Worm (Caenorhabditis elegans) whole organism, L1 larva: ENCODE results near the gene oac-14.

Source experiments
- C16A3.4 ChIP-seq: fragments of 150-350 bp; optimal IDR thresholded peaks from 2 replicates; lab custom pipeline; 2014; ENCODE audit warnings: missing biosample characterization, missing genetic modification characterization
- C34B4.2 ChIP-seq: sonication (generic microtip); optimal IDR thresholded peaks from 2 replicates; lab custom pipeline; 2017; ENCODE audit warnings: mild to moderate bottlenecking, missing genetic modification characterization, missing compliant biosample characterization
- F16B12.6 ChIP-seq: fragments of 150-350 bp; optimal IDR thresholded peaks from 2 replicates; lab custom pipeline; 2014; ENCODE audit warnings: missing biosample characterization, missing genetic modification characterization
- ceh-8 ChIP-seq: fragments of 200-800 bp; sonication (Bioruptor generic); optimal IDR thresholded peaks from 2 replicates; lab custom pipeline; 2018; ENCODE audit warnings: mild to moderate bottlenecking, missing genetic modification characterization, moderate library complexity, missing compliant biosample characterization
- ceh-82 ChIP-seq, 3 experiments: fragments of 150-350 bp in 1 of 3; sonication (generic microtip) in 2 of 3; optimal IDR thresholded peaks; 2 replicates each; lab custom pipeline; 2014 to 2017; ENCODE audit warnings: missing biosample characterization in 3 of 3, missing genetic modification characterization in 3 of 3
- ceh-88 ChIP-seq: fragments of 200-800 bp; sonication (Bioruptor generic); IDR thresholded peaks from 2 replicates; pipeline ENCODE4 v1.3.6; 2022; ENCODE audit warnings: missing genetic modification characterization, missing compliant biosample characterization
- ces-1 ChIP-seq: fragments of 150-350 bp; optimal IDR thresholded peaks from 2 replicates; lab custom pipeline; 2014; ENCODE audit warnings: missing biosample characterization, missing genetic modification reagents, missing genetic modification characterization
- dpl-1 ChIP-seq, 3 experiments: fragments of 150-350 bp in 2 of 3; sonication (generic microtip) in 1 of 3; optimal IDR thresholded peaks; 2 replicates each; lab custom pipeline; 2014 to 2017; ENCODE audit warnings: missing biosample characterization in 3 of 3, missing genetic modification characterization in 3 of 3, missing genetic modification reagents in 3 of 3
- dsc-1 ChIP-seq: sonication (generic microtip); optimal IDR thresholded peaks from 2 replicates; lab custom pipeline; 2016; ENCODE audit warnings: mild to moderate bottlenecking, missing genetic modification characterization, missing compliant biosample characterization
- efl-3 ChIP-seq: fragments of 200-800 bp; sonication (Bioruptor generic); optimal IDR thresholded peaks from 2 replicates; lab custom pipeline; 2018; ENCODE audit warnings: mild to moderate bottlenecking, missing genetic modification characterization, missing compliant biosample characterization
- egl-13 ChIP-seq: sonication (generic microtip); optimal IDR thresholded peaks from 2 replicates; lab custom pipeline; 2016; ENCODE audit warnings: missing genotype, missing genetic modification reagents, missing genetic modification characterization, missing compliant biosample characterization
- elt-2 ChIP-seq: sonication (generic microtip); optimal IDR thresholded peaks from 2 replicates; lab custom pipeline; 2016; ENCODE audit warnings: missing genetic modification characterization, mild to moderate bottlenecking, inconsistent platforms, missing compliant biosample characterization, missing genetic modification reagents
- fkh-10 ChIP-seq: sonication (generic microtip); optimal IDR thresholded peaks from 2 replicates; lab custom pipeline; 2017; ENCODE audit warnings: missing biosample characterization, missing genetic modification reagents, missing genetic modification characterization
- fkh-8 ChIP-seq: sonication (generic microtip); optimal IDR thresholded peaks from 2 replicates; lab custom pipeline; 2016; ENCODE audit warnings: mild to moderate bottlenecking, missing genetic modification characterization, missing compliant biosample characterization
- fos-1 ChIP-seq: fragments of 150-350 bp; optimal IDR thresholded peaks from 2 replicates; lab custom pipeline; 2014; ENCODE audit warnings: missing biosample characterization, missing genetic modification characterization
- grh-1 ChIP-seq: fragments of 200-800 bp; sonication (Bioruptor generic); IDR thresholded peaks from 2 replicates; pipeline ENCODE4 v1.3.6; 2022; ENCODE audit warnings: missing genetic modification reagents, missing genetic modification characterization, missing compliant biosample characterization
- hlh-17 ChIP-seq: fragments of 200-800 bp; sonication (Bioruptor generic); optimal IDR thresholded peaks from 2 replicates; lab custom pipeline; 2018; ENCODE audit warnings: missing genetic modification characterization, mild to moderate bottlenecking, missing compliant biosample characterization, moderate library complexity, borderline replicate concordance
- irx-1 ChIP-seq: sonication (generic microtip); optimal IDR thresholded peaks from 2 replicates; lab custom pipeline; 2016; ENCODE audit warnings: missing genetic modification characterization, missing compliant biosample characterization
- isw-1 ChIP-seq: fragments of 200-800 bp; sonication (Bioruptor generic); IDR thresholded peaks from 2 replicates; pipeline ENCODE4 v1.3.6; 2022; ENCODE audit warnings: missing genetic modification characterization, missing compliant biosample characterization
- jun-1 ChIP-seq: fragments of 150-350 bp; optimal IDR thresholded peaks from 2 replicates; lab custom pipeline; 2014; ENCODE audit warnings: missing biosample characterization, missing genetic modification reagents, missing genetic modification characterization
- lin-13 ChIP-seq: fragments of 150-350 bp; optimal IDR thresholded peaks from 2 replicates; lab custom pipeline; 2014; ENCODE audit warnings: missing biosample characterization, missing genetic modification reagents, missing genetic modification characterization
- lin-15B ChIP-seq: fragments of 150-350 bp; sonication (generic microtip); optimal IDR thresholded peaks from 3 replicates; lab custom pipeline; 2014; ENCODE audit warnings: missing biosample characterization, missing genetic modification characterization
- lin-35 ChIP-seq, 2 experiments: fragments of 150-350 bp; optimal IDR thresholded peaks; 2 replicates each; lab custom pipeline; 2014; ENCODE audit warnings: missing biosample characterization in 2 of 2, missing genetic modification characterization in 2 of 2, missing genetic modification reagents in 2 of 2
- lin-39 ChIP-seq: fragments of 150-350 bp; optimal IDR thresholded peaks from 2 replicates; lab custom pipeline; 2014; ENCODE audit warnings: missing biosample characterization, missing genetic modification reagents, missing genetic modification characterization
- lir-3 ChIP-seq: sonication (generic microtip); optimal IDR thresholded peaks from 2 replicates; lab custom pipeline; 2016; ENCODE audit warnings: mild to moderate bottlenecking, missing genetic modification characterization, moderate library complexity, missing compliant biosample characterization; ENCODE audit not compliant: poor library complexity
- lsy-2 ChIP-seq, 2 experiments: fragments of 150-350 bp; optimal IDR thresholded peaks; 2 replicates each; lab custom pipeline; 2014; ENCODE audit warnings: missing biosample characterization in 2 of 2, missing genetic modification characterization in 2 of 2
- mdl-1 ChIP-seq, 2 experiments: fragments of 150-350 bp; optimal IDR thresholded peaks; 2 replicates each; lab custom pipeline; 2014 to 2017; ENCODE audit warnings: missing biosample characterization in 2 of 2, missing genetic modification characterization in 2 of 2, inconsistent platforms in 1 of 2
- mef-2 ChIP-seq: fragments of 150-350 bp; optimal IDR thresholded peaks from 2 replicates; lab custom pipeline; 2014; ENCODE audit warnings: missing biosample characterization, missing genetic modification characterization
- nhr-11 ChIP-seq: fragments of 150-350 bp; optimal IDR thresholded peaks from 2 replicates; lab custom pipeline; 2014; ENCODE audit warnings: missing biosample characterization, missing genetic modification characterization
- nhr-20 ChIP-seq: sonication (generic microtip); optimal IDR thresholded peaks from 2 replicates; lab custom pipeline; 2016; ENCODE audit warnings: mild to moderate bottlenecking, missing genetic modification characterization, missing compliant biosample characterization
- nhr-237 ChIP-seq: fragments of 150-350 bp; optimal IDR thresholded peaks from 2 replicates; lab custom pipeline; 2014; ENCODE audit warnings: missing biosample characterization, missing genetic modification characterization
- nhr-47 ChIP-seq: sonication (generic microtip); optimal IDR thresholded peaks from 2 replicates; lab custom pipeline; 2016; ENCODE audit warnings: mild to moderate bottlenecking, missing genetic modification characterization, moderate library complexity, missing compliant biosample characterization
- nhr-71 ChIP-seq: sonication (generic microtip); optimal IDR thresholded peaks from 2 replicates; lab custom pipeline; 2016; ENCODE audit warnings: mild to moderate bottlenecking, missing genetic modification characterization, moderate library complexity, missing compliant biosample characterization
- nhr-76 ChIP-seq: sonication (generic microtip); optimal IDR thresholded peaks from 2 replicates; lab custom pipeline; 2017; ENCODE audit warnings: missing biosample characterization, missing genetic modification characterization
- nhr-77 ChIP-seq: fragments of 150-350 bp; optimal IDR thresholded peaks from 2 replicates; lab custom pipeline; 2014; ENCODE audit warnings: missing biosample characterization, missing genetic modification characterization
- nhr-84 ChIP-seq: sonication (generic microtip); optimal IDR thresholded peaks from 2 replicates; lab custom pipeline; 2017; ENCODE audit warnings: missing biosample characterization, missing genetic modification characterization
- nhr-85 ChIP-seq: sonication (generic microtip); peaks from one replicate; lab custom pipeline; 2016; ENCODE audit warnings: missing genetic modification characterization, inconsistent platforms, missing compliant biosample characterization
- pag-3 ChIP-seq: sonication (generic microtip); optimal IDR thresholded peaks from 2 replicates; lab custom pipeline; 2017; ENCODE audit warnings: missing genetic modification characterization, mild to moderate bottlenecking, missing compliant biosample characterization, antibody characterized with exemption, borderline replicate concordance; ENCODE audit not compliant: insufficient read depth
- pax-3 ChIP-seq: fragments of 200-800 bp; sonication (Bioruptor generic); optimal IDR thresholded peaks from 2 replicates; lab custom pipeline; 2018; ENCODE audit warnings: mild to moderate bottlenecking, missing genetic modification characterization, moderate library complexity, missing compliant biosample characterization
- rnt-1 ChIP-seq: sonication (generic microtip); optimal IDR thresholded peaks from 2 replicates; lab custom pipeline; 2016; ENCODE audit warnings: mild to moderate bottlenecking, missing genetic modification characterization, moderate library complexity, missing compliant biosample characterization
- snpc-4 ChIP-seq: fragments of 150-350 bp; optimal IDR thresholded peaks from 2 replicates; lab custom pipeline; 2014; ENCODE audit warnings: missing biosample characterization, missing genetic modification characterization
- snu-23 ChIP-seq: sonication (generic microtip); optimal IDR thresholded peaks from 2 replicates; lab custom pipeline; 2016; ENCODE audit warnings: missing genetic modification characterization, missing compliant biosample characterization
- sox-4 ChIP-seq: sonication (generic microtip); optimal IDR thresholded peaks from 2 replicates; lab custom pipeline; 2016; ENCODE audit warnings: missing genetic modification characterization, missing compliant biosample characterization
- sptf-1 ChIP-seq: fragments of 150-350 bp; optimal IDR thresholded peaks from 2 replicates; lab custom pipeline; 2014; ENCODE audit warnings: missing biosample characterization, missing genetic modification characterization
- swsn-7 ChIP-seq: sonication (generic microtip); optimal IDR thresholded peaks from 2 replicates; lab custom pipeline; 2016; ENCODE audit warnings: missing genetic modification characterization, missing compliant biosample characterization
- tbx-2 ChIP-seq: sonication (generic microtip); optimal IDR thresholded peaks from 2 replicates; lab custom pipeline; 2016; ENCODE audit warnings: missing genetic modification characterization, missing compliant biosample characterization
- tlp-1 ChIP-seq: fragments of 150-350 bp; optimal IDR thresholded peaks from 2 replicates; lab custom pipeline; 2014; ENCODE audit warnings: missing biosample characterization, missing genetic modification characterization
- unc-30 ChIP-seq: sonication (generic microtip); optimal IDR thresholded peaks from 2 replicates; lab custom pipeline; 2017; ENCODE audit warnings: missing biosample characterization, missing genetic modification characterization
- unc-62 ChIP-seq: fragments of 150-350 bp; optimal IDR thresholded peaks from 2 replicates; lab custom pipeline; 2014; ENCODE audit warnings: missing biosample characterization, missing genetic modification reagents, missing genetic modification characterization
- vab-15 ChIP-seq: sonication (generic microtip); optimal IDR thresholded peaks from 2 replicates; lab custom pipeline; 2017; ENCODE audit warnings: missing genotype, mild to moderate bottlenecking, missing genetic modification characterization, missing compliant biosample characterization
- xbp-1 ChIP-seq: sonication (generic microtip); optimal IDR thresholded peaks from 2 replicates; lab custom pipeline; 2016; ENCODE audit warnings: missing genetic modification characterization, missing compliant biosample characterization
- zag-1 ChIP-seq: fragments of 150-350 bp; optimal IDR thresholded peaks from 2 replicates; lab custom pipeline; 2014; ENCODE audit warnings: missing biosample characterization, missing genetic modification characterization
- zip-4 ChIP-seq: fragments of 200-800 bp; sonication (Bioruptor generic); optimal IDR thresholded peaks from 2 replicates; lab custom pipeline; 2018; ENCODE audit warnings: mild to moderate bottlenecking, missing genetic modification characterization, moderate library complexity, missing compliant biosample characterization

Gene oac-14

ce11 chrX:10145011-10145410 is 3.2 kb upstream of the oac-14 start (continued):
- TF ChIP-seq rnt-1 (peak; percentile 51), ceh-82 (tag; optimal IDR thresholded peaks at IDR 0.05; lab: Kevin White, UChicago) (peak in 2 of 3 experiments; percentile 22 to 35), C16A3.4 (peak; percentile 38), lir-3 (tag; lab: Kevin White, UChicago) (peak; percentile 49), nhr-71 (tag; lab: Kevin White, UChicago) (peak; percentile 78), unc-62 (no peak), tbx-2 (tag; lab: Kevin White, UChicago) (peak; percentile 57), grh-1 (GFP tag; lab: Robert Waterston, UW) (no peak), fos-1 (tag; lab: Kevin White, UChicago) (peak; percentile 31), jun-1 (tag; lab: Kevin White, UChicago) (peak; percentile 29), lsy-2 (tag; optimal IDR thresholded peaks at IDR 0.05; lab: Kevin White, UChicago) (peak; percentile 32 to 53), dpl-1 (GFP tag; optimal IDR thresholded peaks at IDR 0.05; lab: Kevin White, UChicago) (no peak), nhr-20 (tag; lab: Kevin White, UChicago) (peak; percentile 72), egl-13 (tag; lab: Kevin White, UChicago) (peak; percentile 59), fkh-10 (GFP tag; lab: Kevin White, UChicago) (peak; percentile 11), efl-3 (GFP tag; lab: Kevin White, UChicago) (peak; percentile 25), ceh-88 (peak; percentile 21; the same call in 1 of the 2 replicates), nhr-85 (tag; lab: Kevin White, UChicago) (peak; percentile 72), nhr-47 (tag; lab: Kevin White, UChicago) (peak; percentile 81), nhr-11 (tag; lab: Kevin White, UChicago) (no peak), nhr-77 (tag; lab: Kevin White, UChicago) (peak; percentile 34), nhr-76 (tag; lab: Kevin White, UChicago) (no peak), unc-30 (tag; lab: Kevin White, UChicago) (no peak), snpc-4 (tag; lab: Kevin White, UChicago) (no peak), lin-35 (GFP tag; optimal IDR thresholded peaks at IDR 0.05; lab: Kevin White, UChicago) (peak; percentile 14 to 62), vab-15 (tag; lab: Kevin White, UChicago) (no peak), pax-3 (tag; lab: Kevin White, UChicago) (peak; percentile 1), irx-1 (peak; percentile 47), C34B4.2 (tag; lab: Kevin White, UChicago) (no peak), ceh-8 (GFP tag; lab: Kevin White, UChicago) (peak; percentile 6), sptf-1 (tag; lab: Kevin White, UChicago) (no peak), mef-2 (tag; lab: Kevin White, UChicago) (no peak), swsn-7 (peak; percentile 66), lin-15B (no peak), mdl-1 (tag; optimal IDR thresholded peaks at IDR 0.05; lab: Kevin White, UChicago) (peak in 1 of 2 experiments; percentile 10), elt-2 (tag; lab: Kevin White, UChicago) (peak; percentile 43), lin-13 (GFP tag; lab: Kevin White, UChicago) (no peak), dsc-1 (tag; lab: Kevin White, UChicago) (peak; percentile 75), ces-1 (no peak), pag-3 (tag; lab: Kevin White, UChicago) (no peak), snu-23 (GFP tag; lab: Kevin White, UChicago) (peak; percentile 77), hlh-17 (GFP tag; lab: Kevin White, UChicago) (no peak), lin-39 (no peak), zip-4 (GFP tag; lab: Kevin White, UChicago) (peak; percentile 24), nhr-237 (tag; lab: Kevin White, UChicago) (no peak), F16B12.6 (no peak), isw-1 (GFP tag; lab: Robert Waterston, UW) (no peak), xbp-1 (peak; percentile 60), tlp-1 (no peak), zag-1 (tag; lab: Kevin White, UChicago) (no peak), fkh-8 (tag; lab: Kevin White, UChicago) (no peak), sox-4 (tag; lab: Kevin White, UChicago) (peak; percentile 6), nhr-84 (no peak)
